Worm (Caenorhabditis elegans) whole organism, midembryonic: Measurements from ENCODE around the gene faah-3.

Source experiments
- T22C8.4 ChIP-seq: fragments of 200-800 bp; sonication (Bioruptor generic); IDR thresholded peaks from 2 replicates; pipeline ENCODE4 v1.3.6; 2022; ENCODE audit warnings: missing genetic modification characterization, missing compliant biosample characterization
- cog-1 ChIP-seq: sonication (generic microtip); optimal IDR thresholded peaks from 2 replicates; lab custom pipeline; 2016; ENCODE audit warnings: missing genetic modification characterization, missing compliant biosample characterization
- flt-1 ChIP-seq: fragments of 200-800 bp; sonication (Bioruptor generic); IDR thresholded peaks from 2 replicates; pipeline ENCODE4 v1.3.6; 2022; ENCODE audit warnings: missing genetic modification characterization, missing compliant biosample characterization
- klf-2 ChIP-seq: fragments of 200-800 bp; sonication (Bioruptor generic); conservative IDR thresholded peaks from 2 replicates; pipeline ENCODE4 v1.3.6; 2022; ENCODE audit warnings: missing genetic modification reagents, missing genetic modification characterization, missing compliant biosample characterization
- med-1 ChIP-seq: sonication (generic microtip); optimal IDR thresholded peaks from 2 replicates; lab custom pipeline; 2017; ENCODE audit warnings: missing genetic modification characterization, mild to moderate bottlenecking, missing compliant biosample characterization, antibody characterized with exemption, missing genetic modification reagents; ENCODE audit not compliant: insufficient read depth
- ref-1 ChIP-seq: fragments of 200-800 bp; sonication (Bioruptor generic); conservative IDR thresholded peaks from 2 replicates; pipeline ENCODE4 v1.3.6; 2022; ENCODE audit warnings: missing genetic modification reagents, missing genetic modification characterization, missing compliant biosample characterization
- tab-1 ChIP-seq: fragments of 200-800 bp; sonication (Bioruptor generic); IDR thresholded peaks from 2 replicates; pipeline ENCODE4 v1.3.6; 2022; ENCODE audit warnings: missing genetic modification characterization, missing compliant biosample characterization
- ztf-23 ChIP-seq: fragments of 200-800 bp; sonication (Bioruptor generic); IDR thresholded peaks from 2 replicates; pipeline ENCODE4 v1.3.6; 2022; ENCODE audit warnings: missing genetic modification reagents, missing genetic modification characterization, missing compliant biosample characterization
- ztf-29 ChIP-seq: fragments of 200-800 bp; sonication (Bioruptor generic); IDR thresholded peaks from 2 replicates; pipeline ENCODE4 v1.3.6; 2022; ENCODE audit warnings: missing genetic modification reagents, missing genetic modification characterization, missing compliant biosample characterization

DNA sequence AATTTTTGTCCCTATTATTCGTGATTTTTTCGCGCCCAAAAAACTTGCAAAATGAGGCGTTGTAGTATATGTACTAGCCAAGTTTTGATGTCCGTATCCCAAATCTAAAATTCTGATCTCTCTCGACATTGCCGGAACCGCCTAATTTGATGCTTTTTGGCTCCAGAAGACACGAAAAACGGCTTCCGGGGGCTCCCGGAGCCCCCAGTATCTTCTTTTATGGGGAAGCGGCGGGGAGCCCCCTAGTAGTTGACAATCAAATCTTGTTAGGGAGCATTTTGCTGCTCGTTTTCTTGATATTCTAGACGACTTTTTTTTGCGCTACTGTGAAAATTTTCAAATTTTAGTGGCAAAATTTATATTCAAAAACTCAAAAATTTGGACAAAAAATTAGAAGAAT is 6.1 kb upstream of the faah-3 start:
- no peak for TF ChIP-seq klf-2 (GFP tag; lab: Robert Waterston, UW)
- TF ChIP-seq flt-1, result no peak
- TF ChIP-seq ref-1, result no peak
- no peak for TF ChIP-seq ztf-23 (GFP tag; lab: Robert Waterston, UW)
- no peak for TF ChIP-seq ztf-29 (GFP tag; lab: Robert Waterston, UW)
- TF ChIP-seq cog-1, result no peak
- TF ChIP-seq tab-1 (GFP tag; lab: Robert Waterston, UW), result no peak
- no peak for TF ChIP-seq T22C8.4 (GFP tag; lab: Robert Waterston, UW)
- no peak for TF ChIP-seq med-1
